Worm (Caenorhabditis elegans) whole organism, mixed stage, embryonic: ENCODE measurements around the gene C07G3.8.

ENCODE experiments used
- bed-3 ChIP-seq: fragments of 200-800 bp; sonication (Bioruptor generic); optimal IDR thresholded peaks from 3 replicates; lab custom pipeline; 2018; ENCODE audit warnings: mild to moderate bottlenecking, missing genetic modification characterization, moderate library complexity, missing compliant biosample characterization
- blmp-1 ChIP-seq: fragments of 150-350 bp; optimal IDR thresholded peaks from 2 replicates; lab custom pipeline; 2014; ENCODE audit warnings: missing biosample characterization, missing genetic modification characterization
- ceh-39 ChIP-seq: fragments of 150-350 bp; optimal IDR thresholded peaks from 2 replicates; lab custom pipeline; 2014; ENCODE audit warnings: missing biosample characterization, missing genetic modification characterization
- ceh-43 ChIP-seq: fragments of 200-800 bp; sonication (Bioruptor generic); optimal IDR thresholded peaks from 2 replicates; lab custom pipeline; 2018; ENCODE audit warnings: mild to moderate bottlenecking, missing genetic modification characterization, moderate library complexity, missing compliant biosample characterization
- ceh-83 ChIP-seq: fragments of 200-800 bp; sonication (Bioruptor generic); optimal IDR thresholded peaks from 2 replicates; lab custom pipeline; 2018; ENCODE audit warnings: mild to moderate bottlenecking, missing genetic modification characterization, missing compliant biosample characterization
- ces-1 ChIP-seq: fragments of 150-350 bp; optimal IDR thresholded peaks from 2 replicates; lab custom pipeline; 2014; ENCODE audit warnings: missing biosample characterization, missing genetic modification reagents, missing genetic modification characterization
- cnd-1 ChIP-seq: fragments of 200-800 bp; sonication (Bioruptor generic); optimal IDR thresholded peaks from 2 replicates; lab custom pipeline; 2018; ENCODE audit warnings: mild to moderate bottlenecking, missing genetic modification characterization, missing compliant biosample characterization
- drap-1 ChIP-seq: fragments of 200-800 bp; sonication (Bioruptor generic); optimal IDR thresholded peaks from 3 replicates; lab custom pipeline; 2018; ENCODE audit warnings: mild to moderate bottlenecking, missing genetic modification characterization, missing compliant biosample characterization
- elt-1 ChIP-seq: sonication (generic microtip); optimal IDR thresholded peaks from 2 replicates; lab custom pipeline; 2017; ENCODE audit warnings: missing genetic modification characterization, mild to moderate bottlenecking, missing compliant biosample characterization, antibody characterized with exemption, moderate library complexity, borderline replicate concordance; ENCODE audit not compliant: insufficient read depth
- flh-1 ChIP-seq: fragments of 200-800 bp; sonication (Bioruptor generic); optimal IDR thresholded peaks from 2 replicates; lab custom pipeline; 2018; ENCODE audit warnings: mild to moderate bottlenecking, missing genetic modification characterization, moderate library complexity, missing compliant biosample characterization
- ham-2 ChIP-seq: fragments of 200-800 bp; sonication (Bioruptor generic); optimal IDR thresholded peaks from 2 replicates; lab custom pipeline; 2018; ENCODE audit warnings: mild to moderate bottlenecking, missing genetic modification characterization, missing compliant biosample characterization
- hlh-1 ChIP-seq: fragments of 150-350 bp; optimal IDR thresholded peaks from 2 replicates; lab custom pipeline; 2014; ENCODE audit warnings: missing biosample characterization, missing genetic modification reagents, missing genetic modification characterization
- lin-13 ChIP-seq: fragments of 150-350 bp; optimal IDR thresholded peaks from 2 replicates; lab custom pipeline; 2014; ENCODE audit warnings: missing biosample characterization, missing genetic modification characterization
- lin-32 ChIP-seq: fragments of 200-800 bp; sonication (Bioruptor generic); optimal IDR thresholded peaks from 2 replicates; lab custom pipeline; 2018; ENCODE audit warnings: mild to moderate bottlenecking, missing genetic modification characterization, missing compliant biosample characterization
- lsy-2 ChIP-seq: fragments of 150-350 bp; optimal IDR thresholded peaks from 2 replicates; lab custom pipeline; 2014; ENCODE audit warnings: missing biosample characterization, missing genetic modification characterization
- mab-5 ChIP-seq: fragments of 150-350 bp; optimal IDR thresholded peaks from 2 replicates; lab custom pipeline; 2014; ENCODE audit warnings: missing biosample characterization, missing genetic modification characterization
- mls-2 ChIP-seq: sonication (generic microtip); optimal IDR thresholded peaks from 2 replicates; lab custom pipeline; 2016; ENCODE audit warnings: mild to moderate bottlenecking, missing genetic modification characterization, moderate library complexity, missing compliant biosample characterization
- nhr-12 ChIP-seq: fragments of 150-350 bp; optimal IDR thresholded peaks from 2 replicates; lab custom pipeline; 2014; ENCODE audit warnings: missing biosample characterization, missing genetic modification characterization
- nhr-2 ChIP-seq: fragments of 150-350 bp; optimal IDR thresholded peaks from 2 replicates; lab custom pipeline; 2014; ENCODE audit warnings: missing biosample characterization, missing genetic modification characterization
- nhr-237 ChIP-seq: fragments of 150-350 bp; optimal IDR thresholded peaks from 2 replicates; lab custom pipeline; 2014; ENCODE audit warnings: missing biosample characterization, missing genetic modification characterization
- nhr-28 ChIP-seq: fragments of 150-350 bp; optimal IDR thresholded peaks from 2 replicates; lab custom pipeline; 2014; ENCODE audit warnings: missing biosample characterization, missing genetic modification characterization
- nhr-76 ChIP-seq: sonication (generic microtip); optimal IDR thresholded peaks from 2 replicates; lab custom pipeline; 2017; ENCODE audit warnings: missing biosample characterization, missing genetic modification characterization
- pha-4 ChIP-seq: fragments of 150-350 bp; optimal IDR thresholded peaks from 2 replicates; lab custom pipeline; 2018; ENCODE audit warnings: missing biosample characterization, missing genetic modification reagents, missing genetic modification characterization
- sem-2 ChIP-seq: fragments of 200-800 bp; sonication (Bioruptor generic); optimal IDR thresholded peaks from 2 replicates; lab custom pipeline; 2018; ENCODE audit warnings: mild to moderate bottlenecking, missing genetic modification characterization, missing compliant biosample characterization
- snpc-4 ChIP-seq: fragments of 150-350 bp; optimal IDR thresholded peaks from 2 replicates; lab custom pipeline; 2014; ENCODE audit warnings: missing biosample characterization, missing genetic modification characterization
- sptf-1 ChIP-seq: sonication (generic microtip); optimal IDR thresholded peaks from 2 replicates; lab custom pipeline; 2017; ENCODE audit warnings: mild to moderate bottlenecking, missing genetic modification characterization, moderate library complexity, missing compliant biosample characterization
- tbx-8 ChIP-seq: fragments of 200-800 bp; sonication (Bioruptor generic); optimal IDR thresholded peaks from 2 replicates; lab custom pipeline; 2018; ENCODE audit warnings: mild to moderate bottlenecking, missing genetic modification characterization, moderate library complexity, missing compliant biosample characterization
- unc-120 ChIP-seq: sonication (generic microtip); optimal IDR thresholded peaks from 2 replicates; lab custom pipeline; 2017; ENCODE audit warnings: missing genetic modification characterization, missing compliant biosample characterization; ENCODE audit not compliant: poor library complexity, severe bottlenecking
- unc-39 ChIP-seq: fragments of 150-350 bp; optimal IDR thresholded peaks from 2 replicates; lab custom pipeline; 2014; ENCODE audit warnings: missing biosample characterization, missing genetic modification characterization
- unc-62 ChIP-seq: fragments of 150-350 bp; optimal IDR thresholded peaks from 2 replicates; lab custom pipeline; 2014; ENCODE audit warnings: missing biosample characterization, missing genetic modification reagents, missing genetic modification characterization
- zip-8 ChIP-seq: fragments of 150-350 bp; optimal IDR thresholded peaks from 2 replicates; lab custom pipeline; 2014; ENCODE audit warnings: missing biosample characterization, missing genetic modification characterization
- ztf-11 ChIP-seq: fragments of 150-350 bp; optimal IDR thresholded peaks from 2 replicates; lab custom pipeline; 2014; ENCODE audit warnings: missing biosample characterization, missing genetic modification characterization

Gene C07G3.8

DNA sequence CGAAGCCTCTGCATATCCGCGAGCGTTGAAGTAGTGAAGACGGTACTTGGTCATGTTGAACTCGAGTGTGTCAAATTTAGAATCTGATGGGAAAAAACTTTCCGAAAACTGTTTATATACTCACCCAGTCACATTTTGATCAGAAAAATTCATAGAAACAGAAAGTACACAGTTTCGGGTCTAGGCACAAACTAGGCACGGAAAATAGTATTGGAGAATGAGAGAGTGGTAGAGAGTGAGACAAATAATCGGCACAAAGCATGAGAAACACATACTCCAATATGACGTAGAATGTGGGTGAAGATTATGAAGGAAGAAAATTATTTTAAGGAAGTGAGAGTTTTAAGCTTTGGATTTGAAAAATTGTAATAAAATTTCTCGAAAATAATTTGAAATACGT is 33.5 kb downstream of the C07G3.8 start, which contains the start of gene gst-33:
TSS of gene gst-33 (minus strand) at position 127 of the 400 bp plus-strand sequence.
- TF ChIP-seq drap-1 (GFP tag; lab: Kevin White, UChicago) (no peak), ces-1 (no peak), zip-8 (tag; lab: Kevin White, UChicago) (no peak), blmp-1 (tag; lab: Kevin White, UChicago) (no peak), sem-2 (GFP tag; lab: Kevin White, UChicago) (no peak), sptf-1 (tag; lab: Kevin White, UChicago) (no peak), nhr-12 (tag; lab: Kevin White, UChicago) (no peak), hlh-1 (no peak), tbx-8 (GFP tag; lab: Kevin White, UChicago) (no peak)
- TF ChIP-seq, all 35 proteins: peak for 0

DNA sequence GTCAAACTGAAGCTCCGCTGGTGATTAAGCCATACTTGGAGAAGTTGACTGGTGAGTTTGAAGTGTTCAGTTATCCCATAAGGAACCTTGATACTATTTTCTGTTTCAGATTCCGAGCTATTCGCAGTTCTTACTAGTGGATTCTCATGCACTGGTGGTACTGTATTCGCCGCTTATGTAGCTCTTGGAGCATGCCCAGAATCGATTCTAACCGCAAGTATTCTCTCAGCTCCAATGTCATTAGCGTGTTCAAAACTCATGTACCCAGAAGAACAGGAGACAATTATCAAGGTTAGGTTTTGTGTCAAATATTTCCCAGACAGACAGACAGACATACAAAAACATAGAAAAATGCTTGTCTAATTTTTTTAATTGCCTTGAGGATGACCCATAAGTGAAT is 37.0 kb downstream of the C07G3.8 start:
- TF ChIP-seq unc-120 (tag; lab: Kevin White, UChicago) (no peak), drap-1 (GFP tag; lab: Kevin White, UChicago) (no peak), nhr-237 (tag; lab: Kevin White, UChicago) (no peak), cnd-1 (tag; lab: Kevin White, UChicago) (no peak), ces-1 (no peak), ztf-11 (tag; lab: Kevin White, UChicago) (no peak), nhr-76 (tag; lab: Kevin White, UChicago) (no peak), mls-2 (no peak), flh-1 (GFP tag; lab: Kevin White, UChicago) (no peak), pha-4 (no peak), ceh-43 (GFP tag; lab: Kevin White, UChicago) (no peak)

DNA sequence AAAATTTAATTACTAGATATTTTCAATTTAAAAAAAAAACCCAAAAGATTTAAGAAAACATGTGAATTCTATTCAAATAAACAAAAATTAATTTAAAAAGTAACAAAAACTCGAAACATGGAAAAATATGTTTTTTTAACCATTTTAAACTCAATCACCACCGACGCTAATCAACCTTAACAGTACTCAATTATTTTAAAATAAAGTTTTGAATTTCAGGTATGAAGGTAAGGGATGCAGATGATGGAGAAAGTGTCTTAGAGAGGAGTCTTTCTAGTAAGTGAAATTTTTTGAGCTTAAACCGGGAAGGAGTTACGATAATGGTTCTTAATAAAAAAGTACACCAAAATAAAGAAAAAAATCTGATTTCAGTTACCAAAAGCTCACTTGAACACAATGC is 38.4 kb downstream of the C07G3.8 start, which contains the start of gene slc-28.1:
TSS of gene slc-28.1 (plus strand) at position 301 of the 400 bp plus-strand sequence.
- TF ChIP-seq tbx-8 (GFP tag; lab: Kevin White, UChicago) = no peak
- TF ChIP-seq ceh-43 (GFP tag; lab: Kevin White, UChicago) = no peak
- TF ChIP-seq ztf-11 (tag; lab: Kevin White, UChicago) = no peak
- no peak for TF ChIP-seq bed-3
- TF ChIP-seq mls-2 = no peak
- no peak for TF ChIP-seq sptf-1 (tag; lab: Kevin White, UChicago)
- no peak for TF ChIP-seq flh-1 (GFP tag; lab: Kevin White, UChicago)
- no peak for TF ChIP-seq hlh-1
- TF ChIP-seq nhr-12 (tag; lab: Kevin White, UChicago) = no peak
- TF ChIP-seq nhr-28 = no peak

DNA sequence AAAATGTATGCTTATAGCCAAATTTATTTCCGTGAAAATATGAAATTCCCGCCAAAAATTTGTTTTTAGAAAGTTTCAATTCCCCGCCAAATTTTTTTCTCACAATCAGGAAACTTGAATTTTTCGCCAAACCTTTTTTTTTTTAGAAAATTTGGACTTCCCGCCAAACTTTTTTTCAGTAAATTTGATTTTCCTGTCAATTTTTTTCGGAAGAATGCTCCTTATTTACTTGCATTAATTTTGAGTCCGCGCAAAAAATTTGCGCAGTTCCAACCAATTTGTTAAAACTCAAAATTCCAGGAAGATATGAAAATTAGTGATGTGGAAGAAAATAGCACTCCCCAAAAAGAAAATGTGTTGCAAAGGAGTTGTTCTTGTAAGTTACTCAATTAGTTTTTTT is 42.0 kb downstream of the C07G3.8 start, which contains the start of gene slc-28.2:
TSS of gene slc-28.2 (plus strand) at position 301 of the 400 bp plus-strand sequence.
- TF ChIP-seq zip-8 (tag; lab: Kevin White, UChicago) (no peak), sem-2 (GFP tag; lab: Kevin White, UChicago) (no peak), ham-2 (no peak)
- TF ChIP-seq, all 35 proteins: peak for 0

DNA sequence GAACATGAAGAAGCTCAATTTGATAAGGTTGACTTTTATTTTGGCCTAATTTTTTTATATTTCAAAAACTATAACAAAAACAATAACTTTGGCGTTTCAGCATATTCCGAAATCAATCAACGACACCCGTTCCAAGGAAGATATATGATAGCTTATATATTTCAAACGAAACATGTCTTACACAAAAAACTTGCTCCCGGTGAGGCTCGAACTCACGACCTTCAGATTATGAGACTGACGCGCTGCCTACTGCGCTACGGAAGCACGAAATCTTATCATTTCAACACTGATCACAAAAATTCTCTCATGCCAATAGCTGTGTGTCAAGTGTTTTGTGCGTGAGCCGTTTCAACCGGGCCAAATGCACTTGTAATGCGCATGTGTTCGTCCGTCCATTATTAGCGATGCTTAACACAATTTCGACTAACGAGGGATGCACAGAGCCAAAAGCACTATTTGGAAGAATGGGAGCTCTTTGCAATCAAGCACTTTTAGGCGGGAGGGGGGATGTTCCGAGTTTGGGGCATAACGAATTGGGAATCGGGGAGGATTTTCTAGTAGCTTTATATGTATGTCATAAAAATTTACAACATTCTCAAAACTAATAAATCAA is 46.7 kb downstream of the C07G3.8 start:
- TF ChIP-seq ceh-83 (GFP tag; lab: Kevin White, UChicago) = no peak
- TF ChIP-seq snpc-4 (tag; lab: Kevin White, UChicago) = no peak
- TF ChIP-seq nhr-2 (tag; lab: Kevin White, UChicago) = no peak
- no peak for TF ChIP-seq zip-8 (tag; lab: Kevin White, UChicago)
- TF ChIP-seq ces-1 = peak; percentile 93
- no peak for TF ChIP-seq elt-1
- TF ChIP-seq sem-2 (GFP tag; lab: Kevin White, UChicago) = no peak

DNA sequence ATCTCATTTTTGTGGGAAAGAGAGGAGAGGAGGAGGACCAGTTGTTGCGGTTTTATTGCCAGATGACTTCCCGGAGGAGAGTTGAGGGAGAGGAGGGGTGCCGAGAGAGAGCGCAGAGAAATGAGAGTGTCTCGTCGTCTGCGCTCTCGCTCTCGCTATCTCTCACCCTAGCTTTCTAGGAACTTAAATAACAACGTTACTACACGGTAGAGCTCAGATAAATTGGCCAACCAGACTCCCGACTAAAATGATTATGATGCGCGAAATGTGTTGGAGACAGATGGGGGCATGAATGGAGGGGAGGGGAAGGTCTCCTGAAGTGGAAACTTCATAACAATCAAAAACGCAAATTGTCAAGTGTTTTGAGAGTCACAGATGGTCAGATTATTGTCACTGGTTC is 47.3 kb downstream of the C07G3.8 start:
- TF ChIP-seq drap-1 (GFP tag; lab: Kevin White, UChicago) = no peak
- TF ChIP-seq lin-13 = peak; percentile 32
- no peak for TF ChIP-seq lsy-2 (tag; lab: Kevin White, UChicago)
- TF ChIP-seq unc-62 = no peak
- no peak for TF ChIP-seq bed-3
- TF ChIP-seq mab-5 = no peak
- no peak for TF ChIP-seq unc-120 (tag; lab: Kevin White, UChicago)
- no peak for TF ChIP-seq flh-1 (GFP tag; lab: Kevin White, UChicago)
- peak; percentile 93 for TF ChIP-seq ces-1
- TF ChIP-seq cnd-1 (tag; lab: Kevin White, UChicago) = peak; percentile 44
- TF ChIP-seq lin-32 (GFP tag; lab: Kevin White, UChicago) = no peak
- no peak for TF ChIP-seq unc-39 (tag; lab: Kevin White, UChicago)
- no peak for TF ChIP-seq ztf-11 (tag; lab: Kevin White, UChicago)
- TF ChIP-seq pha-4 = no peak
- TF ChIP-seq ceh-39 (tag; lab: Kevin White, UChicago) = no peak
- TF ChIP-seq ceh-83 (GFP tag; lab: Kevin White, UChicago) = no peak
- TF ChIP-seq nhr-76 (tag; lab: Kevin White, UChicago) = no peak
- TF ChIP-seq blmp-1 (tag; lab: Kevin White, UChicago) = no peak
- TF ChIP-seq hlh-1 = peak; percentile 76
- TF ChIP-seq snpc-4 (tag; lab: Kevin White, UChicago) = no peak
- no peak for TF ChIP-seq mls-2
- TF ChIP-seq elt-1 = no peak
